Worm (Caenorhabditis elegans): ENCODE data around the gene srj-13.
A peak's percentile ranks its signal among the peaks of the same experiment; 100 is the strongest.

Gene srj-13

ce11 chrV:7436509-7436908 lies 34.1 kb downstream of the srj-13 start:
- TF ChIP-seq ztf-29 (GFP tag; IDR thresholded peaks at IDR 0.05) (no peak), flt-1 (GFP tag; IDR thresholded peaks at IDR 0.05) (no peak), med-1 (GFP tag; optimal IDR thresholded peaks at IDR 0.05; ENCODE audit: insufficient read depth) (no peak), ztf-23 (GFP tag; IDR thresholded peaks at IDR 0.05) (no peak), tab-1 (GFP tag; IDR thresholded peaks at IDR 0.05) (no peak), ref-1 (GFP tag; conservative IDR thresholded peaks at IDR 0.05) (no peak), klf-2 (GFP tag; conservative IDR thresholded peaks at IDR 0.05) (no peak)

- TF ChIP-seq ref-1 (GFP tag; conservative IDR thresholded peaks at IDR 0.05) (no peak), T22C8.4 (GFP tag; IDR thresholded peaks at IDR 0.05) (no peak), med-1 (GFP tag; optimal IDR thresholded peaks at IDR 0.05; ENCODE audit: insufficient read depth) (no peak), cog-1 (tag; optimal IDR thresholded peaks at IDR 0.05) (no peak), ztf-23 (GFP tag; IDR thresholded peaks at IDR 0.05) (no peak)
Measured at ce11 chrV:7436911-7437310, 34.5 kb downstream of the srj-13 start.

ce11 chrV:7437538-7437937 lies 35.1 kb downstream of the srj-13 start, which contains the start of gene F25E5.9:
F25E5.9 (minus strand) TSS chrV:7437919.
- TF ChIP-seq tab-1 (GFP tag; IDR thresholded peaks at IDR 0.05) (no peak), klf-2 (GFP tag; conservative IDR thresholded peaks at IDR 0.05) (no peak), med-1 (GFP tag; optimal IDR thresholded peaks at IDR 0.05; ENCODE audit: insufficient read depth) (no peak), ztf-29 (GFP tag; IDR thresholded peaks at IDR 0.05) (no peak), cog-1 (tag; optimal IDR thresholded peaks at IDR 0.05) (no peak), ref-1 (GFP tag; conservative IDR thresholded peaks at IDR 0.05) (no peak), T22C8.4 (GFP tag; IDR thresholded peaks at IDR 0.05) (no peak), flt-1 (GFP tag; IDR thresholded peaks at IDR 0.05) (no peak), ztf-23 (GFP tag; IDR thresholded peaks at IDR 0.05) (no peak)

ce11 chrV:7437985-7438384 lies 35.5 kb downstream of the srj-13 start, which contains the start of gene F25E5.16:
F25E5.16 (plus strand) TSS chrV:7438285.
- TF ChIP-seq ref-1 (GFP tag; conservative IDR thresholded peaks at IDR 0.05), result no peak
- no peak for TF ChIP-seq ztf-23 (GFP tag; IDR thresholded peaks at IDR 0.05)
- no peak for TF ChIP-seq T22C8.4 (GFP tag; IDR thresholded peaks at IDR 0.05)
- no peak for TF ChIP-seq flt-1 (GFP tag; IDR thresholded peaks at IDR 0.05)
- no peak for TF ChIP-seq med-1 (GFP tag; optimal IDR thresholded peaks at IDR 0.05; ENCODE audit: insufficient read depth)
- TF ChIP-seq cog-1 (tag; optimal IDR thresholded peaks at IDR 0.05), result no peak
- TF ChIP-seq tab-1 (GFP tag; IDR thresholded peaks at IDR 0.05), result no peak
- no peak for TF ChIP-seq klf-2 (GFP tag; conservative IDR thresholded peaks at IDR 0.05)
- TF ChIP-seq ztf-29 (GFP tag; IDR thresholded peaks at IDR 0.05), result no peak

ce11 chrV:7439807-7440206 lies 37.4 kb downstream of the srj-13 start, which contains the start of gene try-13:
try-13 (plus strand) TSS chrV:7440107.
- no peak for TF ChIP-seq tab-1 (GFP tag; IDR thresholded peaks at IDR 0.05)
- TF ChIP-seq ref-1 (GFP tag; conservative IDR thresholded peaks at IDR 0.05), result no peak
- no peak for TF ChIP-seq flt-1 (GFP tag; IDR thresholded peaks at IDR 0.05)
- no peak for TF ChIP-seq ztf-29 (GFP tag; IDR thresholded peaks at IDR 0.05)

- peak; percentile 79 for TF ChIP-seq klf-2 (GFP tag; conservative IDR thresholded peaks at IDR 0.05)
- TF ChIP-seq flt-1 (GFP tag; IDR thresholded peaks at IDR 0.05), result 0 out of 2 replicates have a peak, but pooled peaks have one; percentile 27
- TF ChIP-seq ref-1 (GFP tag; conservative IDR thresholded peaks at IDR 0.05), result peak; percentile 46; the same call in 1 of the 2 replicates
- peak; percentile 39; the same call in 1 of the 2 replicates for TF ChIP-seq ztf-29 (GFP tag; IDR thresholded peaks at IDR 0.05)
- TF ChIP-seq ztf-23 (GFP tag; IDR thresholded peaks at IDR 0.05), result peak; percentile 79; the same call in 1 of the 2 replicates
Measured at ce11 chrV:7443480-7443879, 41.0 kb downstream of the srj-13 start.

ce11 chrV:7444331-7444730 lies 41.9 kb downstream of the srj-13 start, which contains the start of gene nhr-141:
nhr-141 (plus strand) TSS chrV:7444661.
- TF ChIP-seq tab-1 (GFP tag; IDR thresholded peaks at IDR 0.05), result 0 out of 2 replicates have a peak, but pooled peaks have one; percentile 40

- TF ChIP-seq ref-1 (GFP tag; conservative IDR thresholded peaks at IDR 0.05) (no peak), med-1 (GFP tag; optimal IDR thresholded peaks at IDR 0.05; ENCODE audit: insufficient read depth) (no peak), tab-1 (GFP tag; IDR thresholded peaks at IDR 0.05) (no peak), T22C8.4 (GFP tag; IDR thresholded peaks at IDR 0.05) (no peak), ztf-29 (GFP tag; IDR thresholded peaks at IDR 0.05) (no peak), ztf-23 (GFP tag; IDR thresholded peaks at IDR 0.05) (no peak), cog-1 (tag; optimal IDR thresholded peaks at IDR 0.05) (no peak), klf-2 (GFP tag; conservative IDR thresholded peaks at IDR 0.05) (no peak)
Measured at ce11 chrV:7446965-7447364, 44.5 kb downstream of the srj-13 start, which contains the start of gene F25E5.5. F25E5.5 (plus strand) TSS chrV:7447265.

ce11 chrV:7449303-7449827 lies 46.9 kb downstream of the srj-13 start, which contains the start of gene try-12:
try-12 (plus strand) TSS chrV:7449353.
- TF ChIP-seq ref-1 (GFP tag; conservative IDR thresholded peaks at IDR 0.05) (no peak), tab-1 (GFP tag; IDR thresholded peaks at IDR 0.05) (no peak), T22C8.4 (GFP tag; IDR thresholded peaks at IDR 0.05) (no peak), flt-1 (GFP tag; IDR thresholded peaks at IDR 0.05) (no peak), ztf-23 (GFP tag; IDR thresholded peaks at IDR 0.05) (no peak), ztf-29 (GFP tag; IDR thresholded peaks at IDR 0.05) (no peak), cog-1 (tag; optimal IDR thresholded peaks at IDR 0.05) (no peak), klf-2 (GFP tag; conservative IDR thresholded peaks at IDR 0.05) (no peak), med-1 (GFP tag; optimal IDR thresholded peaks at IDR 0.05; ENCODE audit: insufficient read depth) (no peak)

- TF ChIP-seq klf-2 (GFP tag; conservative IDR thresholded peaks at IDR 0.05) (no peak), med-1 (GFP tag; optimal IDR thresholded peaks at IDR 0.05; ENCODE audit: insufficient read depth) (no peak), tab-1 (GFP tag; IDR thresholded peaks at IDR 0.05) (no peak), ref-1 (GFP tag; conservative IDR thresholded peaks at IDR 0.05) (no peak), flt-1 (GFP tag; IDR thresholded peaks at IDR 0.05) (no peak), T22C8.4 (GFP tag; IDR thresholded peaks at IDR 0.05) (no peak)
Measured at ce11 chrV:7451421-7451820, 49.0 kb downstream of the srj-13 start, which contains the start of gene try-11. try-11 (plus strand) TSS chrV:7451721.
